Worm (Caenorhabditis elegans) whole organism, mixed stage, embryonic: ENCODE measurements around the gene C17E7.12.

Source experiments
- cnd-1 ChIP-seq: fragments of 200-800 bp; sonication (Bioruptor generic); optimal IDR thresholded peaks from 2 replicates; lab custom pipeline; 2018; ENCODE audit warnings: mild to moderate bottlenecking, missing genetic modification characterization, missing compliant biosample characterization
- elt-3 ChIP-seq: fragments of 150-350 bp; optimal IDR thresholded peaks from 2 replicates; lab custom pipeline; 2014; ENCODE audit warnings: missing biosample characterization, missing genetic modification characterization
- nhr-12 ChIP-seq: fragments of 150-350 bp; optimal IDR thresholded peaks from 2 replicates; lab custom pipeline; 2014; ENCODE audit warnings: missing biosample characterization, missing genetic modification characterization
- nhr-28 ChIP-seq: fragments of 150-350 bp; optimal IDR thresholded peaks from 2 replicates; lab custom pipeline; 2014; ENCODE audit warnings: missing biosample characterization, missing genetic modification characterization
- nhr-76 ChIP-seq: sonication (generic microtip); optimal IDR thresholded peaks from 2 replicates; lab custom pipeline; 2017; ENCODE audit warnings: missing biosample characterization, missing genetic modification characterization
- pha-4 ChIP-seq: fragments of 150-350 bp; optimal IDR thresholded peaks from 2 replicates; lab custom pipeline; 2018; ENCODE audit warnings: missing biosample characterization, missing genetic modification reagents, missing genetic modification characterization
- sptf-1 ChIP-seq: sonication (generic microtip); optimal IDR thresholded peaks from 2 replicates; lab custom pipeline; 2017; ENCODE audit warnings: mild to moderate bottlenecking, missing genetic modification characterization, moderate library complexity, missing compliant biosample characterization
- unc-39 ChIP-seq: fragments of 150-350 bp; optimal IDR thresholded peaks from 2 replicates; lab custom pipeline; 2014; ENCODE audit warnings: missing biosample characterization, missing genetic modification characterization
- zip-8 ChIP-seq: fragments of 150-350 bp; optimal IDR thresholded peaks from 2 replicates; lab custom pipeline; 2014; ENCODE audit warnings: missing biosample characterization, missing genetic modification characterization

DNA sequence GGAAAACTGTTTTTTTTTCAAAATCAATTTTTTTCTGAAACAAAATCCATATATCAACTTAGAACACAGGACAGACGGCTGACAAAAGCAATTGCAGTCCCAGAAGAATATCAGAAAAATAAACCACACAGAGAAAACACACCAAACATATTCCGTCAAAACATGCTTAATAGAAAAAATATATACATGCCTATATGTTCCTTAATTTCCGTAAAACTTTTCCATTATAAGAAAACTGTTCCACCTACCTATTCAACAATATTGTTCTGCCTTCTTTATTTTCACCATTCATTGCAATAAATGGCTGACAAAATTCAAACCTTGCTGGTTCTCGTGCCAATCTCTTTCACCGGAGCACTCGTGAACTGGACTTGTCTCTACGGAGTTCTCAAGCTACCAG lies 39.5 kb upstream of the C17E7.12 start, which contains the start of gene srx-63:
- TF ChIP-seq sptf-1 (tag; lab: Kevin White, UChicago) (no peak), nhr-28 (no peak), nhr-12 (no peak), pha-4 (tag; lab: Kevin White, UChicago) (no peak), cnd-1 (no peak), unc-39 (tag; lab: Kevin White, UChicago) (no peak), nhr-76 (tag; lab: Kevin White, UChicago) (no peak), zip-8 (tag; lab: Kevin White, UChicago) (no peak), elt-3 (tag; lab: Kevin White, UChicago) (no peak)
